Worm (Caenorhabditis elegans) whole organism, L4/young adult: ENCODE data around the gene sre-41.

Experiments
- W03F9.2 ChIP-seq: fragments of 150-350 bp; optimal IDR thresholded peaks from 2 replicates; lab custom pipeline; 2014; ENCODE audit warnings: missing biosample characterization, missing genetic modification characterization
- him-1 ChIP-seq: sonication (generic microtip); optimal IDR thresholded peaks from 2 replicates; lab custom pipeline; 2016; ENCODE audit warnings: missing genotype, missing genetic modification reagents, missing genetic modification characterization, missing compliant biosample characterization

- TF ChIP-seq W03F9.2 (no peak), him-1 (tag; lab: Kevin White, UChicago) (no peak)
Measured at ce11 chrII:12349866-12350265, 38.2 kb upstream of the sre-41 start.
